Fruit fly (Drosophila melanogaster): ENCODE results near the gene COX5A.

The COX5A gene

dm6 chr3R:11780181-11780688 is 38.9 kb upstream of the COX5A start (continued):
- TF ChIP-seq schlank (tag; optimal IDR thresholded peaks at IDR 0.05) (no peak), CG3163 (GFP tag; optimal IDR thresholded peaks at IDR 0.05) (no peak), CG11085 (GFP tag; IDR thresholded peaks at IDR 0.05) (no peak), row (GFP tag; IDR thresholded peaks at IDR 0.05) (peak; percentile 91), nmo (GFP tag; optimal IDR thresholded peaks at IDR 0.05) (peak; percentile 99), ems (GFP tag; optimal IDR thresholded peaks at IDR 0.05) (peak; percentile 54), CG17912 (GFP tag; optimal IDR thresholded peaks at IDR 0.05) (peak; percentile 40), chn (GFP tag; optimal IDR thresholded peaks at IDR 0.05) (peak; percentile 73), repo (GFP tag; optimal IDR thresholded peaks at IDR 0.05) (no peak), CG43689 (GFP tag; IDR thresholded peaks at IDR 0.05) (no peak), kah (GFP tag; optimal IDR thresholded peaks at IDR 0.05) (peak; percentile 78), CG8281 (tag; optimal IDR thresholded peaks at IDR 0.05) (peak; percentile 74), Abd-B (GFP tag; optimal IDR thresholded peaks at IDR 0.05) (peak; percentile 96), trem (tag; optimal IDR thresholded peaks at IDR 0.05) (peak; percentile 96), CG13287 (GFP tag; IDR thresholded peaks at IDR 0.05; ENCODE audit: partially characterized antibody) (no peak), prd (optimal IDR thresholded peaks at IDR 0.05) (no peak), prd (GFP tag; IDR thresholded peaks at IDR 0.05) (peak; percentile 93), CG13624 (GFP tag; optimal IDR thresholded peaks at IDR 0.05) (no peak), pnt (GFP tag; optimal IDR thresholded peaks at IDR 0.05) (no peak), CG6272 (GFP tag; IDR thresholded peaks at IDR 0.05) (peak; percentile 85), CG16815 (GFP tag; optimal IDR thresholded peaks at IDR 0.05) (peak; percentile 97), gsb-n (tag; optimal IDR thresholded peaks at IDR 0.05) (peak; percentile 99), NC2β (GFP tag; optimal IDR thresholded peaks at IDR 0.05) (peak; percentile 0), Hey (tag; optimal IDR thresholded peaks at IDR 0.05) (no peak), Lpt (GFP tag; optimal IDR thresholded peaks at IDR 0.05) (no peak), cas (GFP tag; IDR thresholded peaks at IDR 0.05) (no peak), dimm (GFP tag; IDR thresholded peaks at IDR 0.05) (peak; percentile 71), slp2 (GFP tag; optimal IDR thresholded peaks at IDR 0.05) (peak; percentile 44), CG2116 (GFP tag; optimal IDR thresholded peaks at IDR 0.05) (peak; percentile 54), CG1647 (GFP tag; optimal IDR thresholded peaks at IDR 0.05) (peak; percentile 26), CG17361 (GFP tag; IDR thresholded peaks at IDR 0.05) (peak; percentile 98), pita (GFP tag; optimal IDR thresholded peaks at IDR 0.05) (no peak), CG7839 (tag; optimal IDR thresholded peaks at IDR 0.05) (peak; percentile 96), shn (GFP tag; optimal IDR thresholded peaks at IDR 0.05) (no peak), CG31441 (GFP tag; IDR thresholded peaks at IDR 0.05) (peak; percentile 99), Dek (tag; optimal IDR thresholded peaks at IDR 0.05) (peak; percentile 67), CG15514 (GFP tag; optimal IDR thresholded peaks at IDR 0.05) (peak; percentile 12), crp (GFP tag; optimal IDR thresholded peaks at IDR 0.05) (peak in 1 of 2 experiments; percentile 60), CG13296 (GFP tag; optimal IDR thresholded peaks at IDR 0.05) (no peak), CG6854 (GFP tag; optimal IDR thresholded peaks at IDR 0.05) (peak; percentile 39), CG17186 (GFP tag; optimal IDR thresholded peaks at IDR 0.05) (peak; percentile 58), H15 (GFP tag; IDR thresholded peaks at IDR 0.05) (peak; percentile 86), kni (GFP tag; optimal IDR thresholded peaks at IDR 0.05) (no peak), CG7745 (tag; optimal IDR thresholded peaks at IDR 0.05) (peak; percentile 23), CG4820 (GFP tag; optimal IDR thresholded peaks at IDR 0.05) (peak; percentile 94), D19A (tag; optimal IDR thresholded peaks at IDR 0.05) (peak; percentile 96), Blimp-1 (GFP tag; optimal IDR thresholded peaks at IDR 0.05) (peak; percentile 93), Atf3 (GFP tag; optimal IDR thresholded peaks at IDR 0.05) (peak; percentile 43), CG11560 (tag; IDR thresholded peaks at IDR 0.05) (no peak), Dad (GFP tag; optimal IDR thresholded peaks at IDR 0.05) (no peak), CG2129 (GFP tag; IDR thresholded peaks at IDR 0.05; ENCODE audit: partially characterized antibody) (no peak)

All from whole organism, embryonic.